Worm (Caenorhabditis elegans) whole organism, L4 larva: Measurements from ENCODE around the gene nlp-63.

Experiments
- F26F4.8 ChIP-seq: fragments of 200-800 bp; sonication (Bioruptor generic); conservative IDR thresholded peaks from 2 replicates; pipeline ENCODE4 v1.3.6; 2022; ENCODE audit warnings: missing genetic modification characterization, missing compliant biosample characterization
- F37D6.2 ChIP-seq: sonication (generic microtip); optimal IDR thresholded peaks from 2 replicates; lab custom pipeline; 2016; ENCODE audit warnings: mild to moderate bottlenecking, missing genetic modification characterization, missing compliant biosample characterization
- R02D3.7 ChIP-seq: fragments of 150-350 bp; sonication (generic microtip); optimal IDR thresholded peaks from 3 replicates; lab custom pipeline; 2014; ENCODE audit warnings: missing biosample characterization, missing genetic modification characterization
- T26A8.4 ChIP-seq: fragments of 200-800 bp; sonication (Bioruptor generic); IDR thresholded peaks from 2 replicates; pipeline ENCODE4 v1.3.6; 2022; ENCODE audit warnings: missing genetic modification characterization, missing compliant biosample characterization
- Y105C5A.15 ChIP-seq: fragments of 200-800 bp; sonication (Bioruptor generic); IDR thresholded peaks from 2 replicates; pipeline ENCODE4 v1.3.6; 2022; ENCODE audit warnings: missing genetic modification characterization, missing compliant biosample characterization
- Y48G9A.11 ChIP-seq: fragments of 200-800 bp; sonication (Bioruptor generic); IDR thresholded peaks from 2 replicates; pipeline ENCODE4 v1.3.6; 2022; ENCODE audit warnings: missing genetic modification reagents, missing genetic modification characterization, missing compliant biosample characterization
- Y75B8A.6 ChIP-seq: fragments of 200-800 bp; sonication (Bioruptor generic); IDR thresholded peaks from 2 replicates; pipeline ENCODE4 v1.3.6; 2022; ENCODE audit warnings: missing genetic modification reagents, missing genetic modification characterization, missing compliant biosample characterization
- ZK337.2 ChIP-seq: fragments of 200-800 bp; sonication (Bioruptor generic); IDR thresholded peaks from 2 replicates; pipeline ENCODE4 v1.3.6; 2022; ENCODE audit warnings: missing genetic modification reagents, missing genetic modification characterization, missing compliant biosample characterization
- aha-1 ChIP-seq: fragments of 150-350 bp; peaks from one replicate; lab custom pipeline; 2014; ENCODE audit warnings: missing biosample characterization, missing genetic modification characterization
- ctbp-1 ChIP-seq: fragments of 200-800 bp; sonication (Bioruptor generic); IDR thresholded peaks from 2 replicates; pipeline ENCODE4 v1.3.6; 2022; ENCODE audit warnings: missing genetic modification reagents, missing genetic modification characterization, missing compliant biosample characterization
- daf-16 ChIP-seq, 3 experiments: sonication (generic microtip); optimal IDR thresholded peaks; 2 replicates each; lab custom pipeline; 2016 to 2017; ENCODE audit warnings: missing genetic modification characterization in 3 of 3, missing genetic modification reagents in 3 of 3, mild to moderate bottlenecking in 2 of 3, missing compliant biosample characterization in 2 of 3, missing biosample characterization in 1 of 3, moderate library complexity in 1 of 3
- dmd-6 ChIP-seq: fragments of 200-800 bp; sonication (Bioruptor generic); IDR thresholded peaks from 2 replicates; pipeline ENCODE4 v1.3.6; 2022; ENCODE audit warnings: missing genetic modification reagents, missing genetic modification characterization, missing compliant biosample characterization
- dpl-1 ChIP-seq: fragments of 150-350 bp; optimal IDR thresholded peaks from 2 replicates; lab custom pipeline; 2014; ENCODE audit warnings: missing biosample characterization, missing genetic modification reagents, missing genetic modification characterization
- dve-1 ChIP-seq: sonication (generic microtip); optimal IDR thresholded peaks from 2 replicates; lab custom pipeline; 2017; ENCODE audit warnings: antibody characterized with exemption, mild to moderate bottlenecking, missing genetic modification characterization, missing compliant biosample characterization; ENCODE audit not compliant: insufficient read depth
- egl-27 ChIP-seq: sonication (generic microtip); optimal IDR thresholded peaks from 3 replicates; lab custom pipeline; 2017; ENCODE audit warnings: missing biosample characterization, missing genetic modification reagents, missing genetic modification characterization
- hlh-11 ChIP-seq: fragments of 200-800 bp; sonication (Bioruptor generic); optimal IDR thresholded peaks from 2 replicates; lab custom pipeline; 2018; ENCODE audit warnings: mild to moderate bottlenecking, missing genetic modification characterization, missing compliant biosample characterization
- lim-7 ChIP-seq: fragments of 200-800 bp; sonication (Bioruptor generic); IDR thresholded peaks from 2 replicates; pipeline ENCODE4 v1.3.6; 2022; ENCODE audit warnings: missing genetic modification characterization, missing compliant biosample characterization
- lin-13 ChIP-seq: fragments of 150-350 bp; optimal IDR thresholded peaks from 2 replicates; lab custom pipeline; 2014; ENCODE audit warnings: missing biosample characterization, missing genetic modification reagents, missing genetic modification characterization
- lin-15B ChIP-seq: fragments of 150-350 bp; sonication (generic microtip); optimal IDR thresholded peaks from 3 replicates; lab custom pipeline; 2014; ENCODE audit warnings: missing biosample characterization, missing genetic modification characterization
- lin-38 ChIP-seq: fragments of 200-800 bp; sonication (Bioruptor generic); IDR thresholded peaks from 2 replicates; pipeline ENCODE4 v1.3.6; 2022; ENCODE audit warnings: missing genetic modification reagents, missing genetic modification characterization, missing compliant biosample characterization
- lir-3 ChIP-seq: sonication (generic microtip); optimal IDR thresholded peaks from 2 replicates; lab custom pipeline; 2016; ENCODE audit warnings: mild to moderate bottlenecking, missing genetic modification characterization, missing compliant biosample characterization
- madf-9 ChIP-seq: fragments of 200-800 bp; sonication (Bioruptor generic); conservative IDR thresholded peaks from 2 replicates; pipeline ENCODE4 v1.3.6; 2022; ENCODE audit warnings: missing genetic modification reagents, missing genetic modification characterization, missing compliant biosample characterization
- mdl-1 ChIP-seq, 2 experiments: fragments of 150-350 bp in 1 of 2; sonication (generic microtip) in 1 of 2; optimal IDR thresholded peaks; 2 replicates each; lab custom pipeline; 2014 to 2017; ENCODE audit warnings: missing biosample characterization in 2 of 2, missing genetic modification characterization in 2 of 2
- mdt-29 ChIP-seq: fragments of 200-800 bp; sonication (Bioruptor generic); IDR thresholded peaks from 2 replicates; pipeline ENCODE4 v1.3.6; 2022; ENCODE audit warnings: missing genetic modification reagents, missing genetic modification characterization, missing compliant biosample characterization
- mep-1 ChIP-seq: fragments of 150-350 bp; sonication (generic microtip); optimal IDR thresholded peaks from 3 replicates; lab custom pipeline; 2014; ENCODE audit warnings: missing biosample characterization, missing genetic modification characterization
- mes-2 ChIP-seq: sonication (generic microtip); optimal IDR thresholded peaks from 2 replicates; lab custom pipeline; 2016; ENCODE audit warnings: missing genotype, mild to moderate bottlenecking, missing genetic modification characterization, missing compliant biosample characterization; ENCODE audit not compliant: poor library complexity, severe bottlenecking
- nhr-6 ChIP-seq: fragments of 150-350 bp; optimal IDR thresholded peaks from 2 replicates; lab custom pipeline; 2014; ENCODE audit warnings: missing biosample characterization, missing genetic modification characterization
- nhr-77 ChIP-seq: fragments of 150-350 bp; optimal IDR thresholded peaks from 2 replicates; lab custom pipeline; 2014; ENCODE audit warnings: missing biosample characterization, missing genetic modification characterization
- pqm-1 ChIP-seq: sonication (generic microtip); optimal IDR thresholded peaks from 2 replicates; lab custom pipeline; 2017; ENCODE audit warnings: missing biosample characterization, missing genetic modification characterization
- saeg-2 ChIP-seq: fragments of 200-800 bp; sonication (Bioruptor generic); IDR thresholded peaks from 2 replicates; pipeline ENCODE4 v1.3.6; 2022; ENCODE audit warnings: missing genetic modification reagents, missing genetic modification characterization, missing compliant biosample characterization
- sdz-12 ChIP-seq: fragments of 200-800 bp; sonication (Bioruptor generic); optimal IDR thresholded peaks from 2 replicates; lab custom pipeline; 2018; ENCODE audit warnings: mild to moderate bottlenecking, missing genetic modification characterization, missing compliant biosample characterization
- set-16 ChIP-seq: fragments of 200-800 bp; sonication (Bioruptor generic); IDR thresholded peaks from 2 replicates; pipeline ENCODE4 v1.3.6; 2022; ENCODE audit warnings: missing genetic modification reagents, missing genetic modification characterization, missing compliant biosample characterization
- snpc-1.2 ChIP-seq: fragments of 200-800 bp; sonication (Bioruptor generic); IDR thresholded peaks from 2 replicates; pipeline ENCODE4 v1.3.6; 2022; ENCODE audit warnings: missing genetic modification reagents, missing genetic modification characterization, missing compliant biosample characterization
- spr-3 ChIP-seq: fragments of 200-800 bp; sonication (Bioruptor generic); optimal IDR thresholded peaks from 2 replicates; lab custom pipeline; 2018; ENCODE audit warnings: mild to moderate bottlenecking, missing genetic modification characterization, missing compliant biosample characterization
- tra-1 ChIP-seq: fragments of 200-800 bp; sonication (Bioruptor generic); IDR thresholded peaks from 2 replicates; pipeline ENCODE4 v1.3.6; 2022; ENCODE audit warnings: missing genetic modification reagents, missing genetic modification characterization, missing compliant biosample characterization
- zfp-3 ChIP-seq: fragments of 200-800 bp; sonication (Bioruptor generic); conservative IDR thresholded peaks from 2 replicates; pipeline ENCODE4 v1.3.6; 2022; ENCODE audit warnings: missing genetic modification reagents, missing genetic modification characterization, missing compliant biosample characterization
- zip-2 ChIP-seq: fragments of 150-350 bp; optimal IDR thresholded peaks from 2 replicates; lab custom pipeline; 2014; ENCODE audit warnings: missing biosample characterization, missing genetic modification characterization

The nlp-63 gene

DNA sequence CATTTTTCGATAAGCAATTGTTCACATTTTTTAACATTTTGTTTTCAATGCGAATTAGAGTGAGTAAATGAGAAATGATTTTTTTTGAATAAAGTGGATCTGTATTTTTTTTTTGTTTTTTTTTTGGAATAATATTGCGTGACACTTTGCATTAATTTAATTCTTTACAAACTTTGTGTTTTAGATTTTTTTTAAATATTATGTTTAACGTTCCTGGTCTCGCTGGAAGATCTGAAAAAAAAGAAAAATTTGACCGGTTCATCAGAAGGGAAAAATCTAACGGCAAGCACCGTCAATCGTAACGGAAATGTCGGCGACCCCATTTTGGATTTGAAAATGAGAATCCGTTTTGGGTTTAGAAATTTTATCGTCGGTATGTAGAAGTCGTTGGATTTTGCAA is 34.2 kb downstream of the nlp-63 start, which contains the start of gene cdc-25.4:
Gene cdc-25.4 (minus strand): TSS at position 101 of the 400 bp plus-strand sequence.
- no peak for TF ChIP-seq lin-13
- TF ChIP-seq lin-38 (GFP tag; lab: Robert Waterston, UW) = no peak
- no peak for TF ChIP-seq zip-2 (tag; lab: Kevin White, UChicago)
- TF ChIP-seq nhr-6 (tag; lab: Kevin White, UChicago) = no peak
- no peak for TF ChIP-seq Y105C5A.15 (GFP tag; lab: Robert Waterston, UW)
- no peak for TF ChIP-seq lin-15B (tag; lab: Kevin White, UChicago)
- no peak for TF ChIP-seq tra-1
- no peak for TF ChIP-seq dve-1
- no peak for TF ChIP-seq F37D6.2 (tag; lab: Kevin White, UChicago)
- no peak for TF ChIP-seq ZK337.2 (GFP tag; lab: Robert Waterston, UW)
- TF ChIP-seq Y48G9A.11 (GFP tag; lab: Robert Waterston, UW) = no peak
- TF ChIP-seq mes-2 = no peak
- no peak for TF ChIP-seq snpc-1.2
- no peak for TF ChIP-seq daf-16 (GFP tag; optimal IDR thresholded peaks at IDR 0.05; lab: Kevin White, UChicago)
- no peak for TF ChIP-seq daf-16 (tag; optimal IDR thresholded peaks at IDR 0.05; lab: Kevin White, UChicago)
- TF ChIP-seq pqm-1 (tag; lab: Kevin White, UChicago) = no peak
- TF ChIP-seq madf-9 = no peak
- no peak for TF ChIP-seq T26A8.4 (GFP tag; lab: Robert Waterston, UW)
- TF ChIP-seq aha-1 (tag; lab: Kevin White, UChicago) = no peak
- TF ChIP-seq, all 104 proteins: peak for 0

DNA sequence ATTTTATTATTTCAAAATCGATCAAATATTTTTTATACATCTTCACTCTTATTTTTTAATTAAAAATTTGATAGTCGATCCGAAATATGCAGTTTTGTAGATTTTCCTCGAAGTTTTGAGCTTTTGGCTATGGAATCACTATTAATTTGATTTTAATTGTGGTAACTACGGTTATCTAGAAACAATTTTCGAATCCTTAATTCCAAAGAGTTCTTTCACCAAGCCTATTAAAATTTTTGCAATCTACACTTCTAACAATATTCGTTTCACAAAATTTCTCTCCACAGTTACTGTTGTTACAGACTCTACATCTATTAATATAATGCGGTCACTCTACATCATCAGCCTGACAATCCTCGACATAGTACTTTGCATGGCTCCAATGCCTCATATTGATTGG is 37.0 kb downstream of the nlp-63 start, which contains the start of gene R05H5.7:
Gene R05H5.7 (plus strand): TSS at position 301 of the 400 bp plus-strand sequence.
- no peak for TF ChIP-seq egl-27 (tag; lab: Kevin White, UChicago)
- no peak for TF ChIP-seq lim-7
- TF ChIP-seq pqm-1 (tag; lab: Kevin White, UChicago) = no peak
- TF ChIP-seq saeg-2 (GFP tag; lab: Robert Waterston, UW) = no peak
- no peak for TF ChIP-seq spr-3 (GFP tag; lab: Kevin White, UChicago)
- no peak for TF ChIP-seq sdz-12
- TF ChIP-seq lir-3 (tag; lab: Kevin White, UChicago) = no peak

DNA sequence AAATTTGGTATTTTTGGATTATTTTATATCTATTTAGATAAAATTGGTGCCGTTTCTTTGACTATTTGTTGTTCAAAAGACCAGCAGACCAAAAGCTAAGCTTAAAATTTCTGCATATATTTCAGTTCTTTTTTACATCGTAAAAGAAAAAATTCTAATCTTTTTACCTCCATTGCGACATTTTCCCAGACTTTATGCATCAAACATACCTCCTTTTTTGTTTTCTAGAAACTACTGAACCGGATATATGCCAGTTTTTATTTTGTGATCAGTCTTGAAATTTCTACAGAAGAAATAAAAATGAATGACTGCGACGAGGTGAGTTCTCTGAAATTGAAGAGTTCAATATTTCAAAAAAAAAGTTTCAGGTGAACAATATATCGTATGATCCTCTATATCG is 39.4 kb downstream of the nlp-63 start, which contains the start of gene srb-6:
Gene srb-6 (plus strand): TSS at position 301 of the 400 bp plus-strand sequence.
- TF ChIP-seq Y75B8A.6 (no peak), hlh-11 (tag; lab: Kevin White, UChicago) (no peak), mdl-1 (tag; optimal IDR thresholded peaks at IDR 0.05; lab: Kevin White, UChicago) (no peak), R02D3.7 (tag; lab: Kevin White, UChicago) (no peak), set-16 (GFP tag; lab: Robert Waterston, UW) (no peak), zfp-3 (GFP tag; lab: Robert Waterston, UW) (no peak), mep-1 (tag; lab: Kevin White, UChicago) (no peak), F37D6.2 (tag; lab: Kevin White, UChicago) (no peak), lir-3 (tag; lab: Kevin White, UChicago) (no peak), dmd-6 (GFP tag; lab: Robert Waterston, UW) (no peak), mdt-29 (no peak), nhr-77 (tag; lab: Kevin White, UChicago) (no peak), ctbp-1 (GFP tag; lab: Robert Waterston, UW) (no peak), snpc-1.2 (no peak), F26F4.8 (no peak), lin-38 (GFP tag; lab: Robert Waterston, UW) (no peak), dpl-1 (GFP tag; lab: Kevin White, UChicago) (no peak)
- TF ChIP-seq, all 104 proteins: peak for 0
